Fruit fly (Drosophila melanogaster): ENCODE results near the gene CG3719.

DNA sequence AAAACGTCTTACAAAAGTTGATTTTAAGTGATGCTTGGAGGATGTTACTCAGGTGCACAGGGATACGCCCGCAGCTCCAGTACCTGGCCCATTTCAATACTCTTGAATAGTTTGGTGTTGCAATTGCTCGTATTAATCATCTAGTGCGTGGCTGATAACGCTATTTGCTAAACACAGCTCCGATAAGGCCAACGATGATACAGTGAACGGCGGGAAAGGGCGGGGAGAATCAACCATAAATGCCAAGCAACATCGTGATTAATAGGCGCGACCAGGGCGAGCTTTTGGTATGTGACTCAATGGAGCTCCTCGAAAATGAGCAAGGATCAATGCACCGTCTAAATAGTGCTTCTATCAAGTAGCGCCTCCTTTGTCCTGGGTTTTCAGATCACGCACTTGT, 33.4 kb downstream of the CG3719 start:
- TF ChIP-seq psq (optimal IDR thresholded peaks at IDR 0.05) (no peak), pan (optimal IDR thresholded peaks at IDR 0.05) (no peak), usp (GFP tag; optimal IDR thresholded peaks at IDR 0.05) (no peak), CG8478 (optimal IDR thresholded peaks at IDR 0.05) (no peak), EcR (GFP tag; optimal IDR thresholded peaks at IDR 0.05) (no peak)

All from whole organism.